Worm (Caenorhabditis elegans) whole organism, young adult: ENCODE measurements around the gene F17C11.4.

ENCODE experiments used
- B0261.1 ChIP-seq: sonication (generic microtip); optimal IDR thresholded peaks from 2 replicates; lab custom pipeline; 2016; ENCODE audit warnings: mild to moderate bottlenecking, missing genetic modification characterization, moderate library complexity, missing compliant biosample characterization
- C06A6.2 ChIP-seq: fragments of 200-800 bp; sonication (Bioruptor generic); conservative IDR thresholded peaks from 2 replicates; pipeline ENCODE4 v1.3.6; 2022; ENCODE audit warnings: missing genetic modification characterization, missing compliant biosample characterization
- F49E8.2 ChIP-seq: sonication (generic microtip); optimal IDR thresholded peaks from 3 replicates; lab custom pipeline; 2017; ENCODE audit warnings: missing genetic modification characterization, mild to moderate bottlenecking, missing compliant biosample characterization, antibody characterized with exemption, moderate library complexity; ENCODE audit not compliant: insufficient read depth
- F55B11.4 ChIP-seq: sonication (generic microtip); optimal IDR thresholded peaks from 2 replicates; lab custom pipeline; 2016; ENCODE audit warnings: missing compliant biosample characterization, missing genetic modification characterization, borderline replicate concordance; ENCODE audit not compliant: insufficient read depth
- K12H6.12 ChIP-seq: fragments of 200-800 bp; sonication (Bioruptor generic); optimal IDR thresholded peaks from 2 replicates; lab custom pipeline; 2018; ENCODE audit warnings: mild to moderate bottlenecking, missing genetic modification characterization, missing compliant biosample characterization
- Y53G8AR.9 ChIP-seq: fragments of 200-800 bp; sonication (Bioruptor generic); conservative IDR thresholded peaks from 2 replicates; pipeline ENCODE4 v1.3.6; 2022; ENCODE audit warnings: missing genetic modification reagents, missing genetic modification characterization, missing compliant biosample characterization
- attf-3 ChIP-seq: fragments of 200-800 bp; sonication (Bioruptor generic); conservative IDR thresholded peaks from 2 replicates; pipeline ENCODE4 v1.3.6; 2022; ENCODE audit warnings: missing genetic modification reagents, missing genetic modification characterization, missing compliant biosample characterization
- ceh-58 ChIP-seq: fragments of 200-800 bp; sonication (Bioruptor generic); IDR thresholded peaks from 2 replicates; pipeline ENCODE4 v1.3.6; 2022; ENCODE audit warnings: missing genetic modification characterization, missing compliant biosample characterization
- ceh-91 ChIP-seq: fragments of 200-800 bp; sonication (Bioruptor generic); IDR thresholded peaks from 2 replicates; pipeline ENCODE4 v1.3.6; 2022; ENCODE audit warnings: missing genetic modification reagents, missing genetic modification characterization, missing compliant biosample characterization
- chd-7 ChIP-seq: sonication (generic microtip); optimal IDR thresholded peaks from 2 replicates; lab custom pipeline; 2016; ENCODE audit warnings: mild to moderate bottlenecking, missing genetic modification characterization, moderate library complexity, missing compliant biosample characterization
- dox-1 ChIP-seq: fragments of 200-800 bp; sonication (Bioruptor generic); IDR thresholded peaks from 2 replicates; pipeline ENCODE4 v1.3.6; 2022; ENCODE audit warnings: missing genetic modification reagents, missing genetic modification characterization, missing compliant biosample characterization
- dpl-1 ChIP-seq: fragments of 150-350 bp; optimal IDR thresholded peaks from 2 replicates; lab custom pipeline; 2014; ENCODE audit warnings: missing biosample characterization, missing genetic modification reagents, missing genetic modification characterization
- egl-18 ChIP-seq: fragments of 200-800 bp; sonication (Bioruptor generic); IDR thresholded peaks from 2 replicates; pipeline ENCODE4 v1.3.6; 2022; ENCODE audit warnings: missing genetic modification reagents, missing genetic modification characterization, missing compliant biosample characterization
- ekl-4 ChIP-seq: fragments of 200-800 bp; sonication (Bioruptor generic); IDR thresholded peaks from 2 replicates; pipeline ENCODE4 v1.3.6; 2022; ENCODE audit warnings: missing genetic modification reagents, missing genetic modification characterization, missing compliant biosample characterization
- gei-17 ChIP-seq: fragments of 200-800 bp; sonication (Bioruptor generic); optimal IDR thresholded peaks from 2 replicates; lab custom pipeline; 2018; ENCODE audit warnings: mild to moderate bottlenecking, missing genetic modification characterization, missing compliant biosample characterization
- hlh-26 ChIP-seq: fragments of 200-800 bp; sonication (Bioruptor generic); conservative IDR thresholded peaks from 2 replicates; pipeline ENCODE4 v1.3.6; 2022; ENCODE audit warnings: missing genetic modification reagents, missing genetic modification characterization, missing compliant biosample characterization
- hmg-1.2 ChIP-seq: fragments of 200-800 bp; sonication (Bioruptor generic); IDR thresholded peaks from 2 replicates; pipeline ENCODE4 v1.3.6; 2022; ENCODE audit warnings: missing genetic modification reagents, missing genetic modification characterization, missing compliant biosample characterization
- hrde-1 ChIP-seq: sonication (generic microtip); optimal IDR thresholded peaks from 2 replicates; lab custom pipeline; 2016; ENCODE audit warnings: missing genetic modification characterization, mild to moderate bottlenecking, missing compliant biosample characterization, moderate library complexity, missing genotype, missing genetic modification reagents, borderline replicate concordance
- hsf-1 ChIP-seq: fragments of 200-800 bp; sonication (Bioruptor generic); IDR thresholded peaks from 2 replicates; pipeline ENCODE4 v1.3.6; 2022; ENCODE audit warnings: missing genetic modification reagents, missing genetic modification characterization, missing compliant biosample characterization
- lag-1 ChIP-seq: fragments of 200-800 bp; sonication (Bioruptor generic); IDR thresholded peaks from 2 replicates; pipeline ENCODE4 v1.3.6; 2022; ENCODE audit warnings: missing genetic modification reagents, missing genetic modification characterization, missing compliant biosample characterization
- lin-26 ChIP-seq: fragments of 200-800 bp; sonication (Bioruptor generic); IDR thresholded peaks from 2 replicates; pipeline ENCODE4 v1.3.6; 2022; ENCODE audit warnings: missing genetic modification reagents, missing genetic modification characterization, missing compliant biosample characterization
- lin-40 ChIP-seq: sonication (generic microtip); optimal IDR thresholded peaks from 2 replicates; lab custom pipeline; 2016; ENCODE audit warnings: missing genetic modification characterization, mild to moderate bottlenecking, missing compliant biosample characterization, missing genotype, missing genetic modification reagents
- lin-54 ChIP-seq: fragments of 200-800 bp; sonication (Bioruptor generic); optimal IDR thresholded peaks from 2 replicates; lab custom pipeline; 2018; ENCODE audit warnings: mild to moderate bottlenecking, missing genetic modification characterization, missing compliant biosample characterization
- lsy-27 ChIP-seq: sonication (generic microtip); optimal IDR thresholded peaks from 2 replicates; lab custom pipeline; 2017; ENCODE audit warnings: missing genetic modification characterization, mild to moderate bottlenecking, missing compliant biosample characterization, antibody characterized with exemption, missing genotype, borderline replicate concordance; ENCODE audit not compliant: insufficient read depth
- madf-3 ChIP-seq: fragments of 200-800 bp; sonication (Bioruptor generic); IDR thresholded peaks from 2 replicates; pipeline ENCODE4 v1.3.6; 2022; ENCODE audit warnings: missing genetic modification reagents, missing genetic modification characterization, missing compliant biosample characterization
- madf-6 ChIP-seq: fragments of 200-800 bp; sonication (Bioruptor generic); IDR thresholded peaks from 2 replicates; pipeline ENCODE4 v1.3.6; 2022; ENCODE audit warnings: missing genetic modification reagents, missing genetic modification characterization, missing compliant biosample characterization
- nfyb-1 ChIP-seq: fragments of 200-800 bp; sonication (Bioruptor generic); IDR thresholded peaks from 2 replicates; pipeline ENCODE4 v1.3.6; 2022; ENCODE audit warnings: missing genetic modification reagents, missing genetic modification characterization, missing compliant biosample characterization
- nhr-80 ChIP-seq: sonication (generic microtip); optimal IDR thresholded peaks from 2 replicates; lab custom pipeline; 2016; ENCODE audit warnings: missing genetic modification characterization, missing compliant biosample characterization
- sdz-38 ChIP-seq: sonication (generic microtip); optimal IDR thresholded peaks from 2 replicates; lab custom pipeline; 2016; ENCODE audit warnings: missing genotype, missing genetic modification characterization, missing compliant biosample characterization
- snpc-3.4 ChIP-seq: sonication (generic microtip); optimal IDR thresholded peaks from 2 replicates; lab custom pipeline; 2017; ENCODE audit warnings: missing genetic modification characterization, mild to moderate bottlenecking, missing compliant biosample characterization, antibody characterized with exemption, moderate library complexity, missing genotype, missing genetic modification reagents
- snpc-4 ChIP-seq, 5 experiments: fragments of 150-350 bp in 1 of 5; sonication (generic microtip) in 4 of 5; optimal IDR thresholded peaks; 2 replicates each; lab custom pipeline; 2014 to 2018; ENCODE audit warnings: missing genetic modification characterization in 5 of 5, missing biosample characterization in 3 of 5, antibody characterized with exemption in 2 of 5, mild to moderate bottlenecking in 2 of 5, missing compliant biosample characterization in 2 of 5, missing genotype in 2 of 5, moderate library complexity in 2 of 5, missing genetic modification reagents in 1 of 5
- sptf-2 ChIP-seq: fragments of 200-800 bp; sonication (Bioruptor generic); optimal IDR thresholded peaks from 2 replicates; lab custom pipeline; 2018; ENCODE audit warnings: mild to moderate bottlenecking, missing genetic modification characterization, missing compliant biosample characterization
- xnd-1 ChIP-seq: sonication (generic microtip); optimal IDR thresholded peaks from 2 replicates; lab custom pipeline; 2016; ENCODE audit warnings: missing genotype, missing genetic modification reagents, missing genetic modification characterization, missing compliant biosample characterization
- zfh-2 ChIP-seq: fragments of 200-800 bp; sonication (Bioruptor generic); conservative IDR thresholded peaks from 2 replicates; pipeline ENCODE4 v1.3.6; 2022; ENCODE audit warnings: missing genetic modification reagents, missing genetic modification characterization, missing compliant biosample characterization
- ztf-3 ChIP-seq: fragments of 200-800 bp; sonication (Bioruptor generic); optimal IDR thresholded peaks from 2 replicates; lab custom pipeline; 2018; ENCODE audit warnings: mild to moderate bottlenecking, missing genetic modification characterization, missing compliant biosample characterization

F17C11.4 gene

ce11 chrV:10918373-10918772 is 33.3 kb upstream of the F17C11.4 start, which contains the start of gene F58B4.2:
F58B4.2 (minus strand) TSS chrV:10918473.
- TF ChIP-seq ceh-58 (GFP tag; lab: Robert Waterston, UW) = no peak
- TF ChIP-seq hsf-1 (GFP tag; lab: Robert Waterston, UW) = no peak
- TF ChIP-seq hlh-26 (GFP tag; lab: Robert Waterston, UW) = no peak
- TF ChIP-seq xnd-1 = no peak
- TF ChIP-seq Y53G8AR.9 = no peak
- no peak for TF ChIP-seq ceh-91 (GFP tag; lab: Robert Waterston, UW)
- TF ChIP-seq dox-1 (GFP tag; lab: Robert Waterston, UW) = no peak
- TF ChIP-seq C06A6.2 (GFP tag; lab: Robert Waterston, UW) = no peak
- TF ChIP-seq lag-1 (GFP tag; lab: Robert Waterston, UW) = no peak
- TF ChIP-seq sptf-2 (GFP tag; lab: Kevin White, UChicago) = no peak
- no peak for TF ChIP-seq lin-54 (GFP tag; lab: Kevin White, UChicago)

ce11 chrV:10921747-10922146 is 29.9 kb upstream of the F17C11.4 start, which contains the start of gene nas-31:
nas-31 (minus strand) TSS chrV:10921847.
- TF ChIP-seq ztf-3 (GFP tag; lab: Kevin White, UChicago) (no peak), K12H6.12 (tag; lab: Kevin White, UChicago) (no peak), nfyb-1 (no peak), snpc-3.4 (tag; lab: Kevin White, UChicago) (no peak), egl-18 (GFP tag; lab: Robert Waterston, UW) (no peak), snpc-4 (GFP tag; optimal IDR thresholded peaks at IDR 0.05; lab: Kevin White, UChicago) (no peak), snpc-4 (tag; optimal IDR thresholded peaks at IDR 0.05; lab: Kevin White, UChicago) (no peak), B0261.1 (tag; lab: Kevin White, UChicago) (no peak), madf-6 (no peak), nhr-80 (no peak), gei-17 (GFP tag; lab: Kevin White, UChicago) (no peak), dpl-1 (GFP tag; lab: Kevin White, UChicago) (no peak), zfh-2 (no peak), ceh-91 (GFP tag; lab: Robert Waterston, UW) (no peak), chd-7 (tag; lab: Kevin White, UChicago) (no peak), madf-3 (GFP tag; lab: Robert Waterston, UW) (no peak), F55B11.4 (tag; lab: Kevin White, UChicago) (no peak)

- TF ChIP-seq sdz-38 (tag; lab: Kevin White, UChicago) = no peak
- no peak for TF ChIP-seq lsy-27 (tag; lab: Kevin White, UChicago)
- TF ChIP-seq zfh-2 = no peak
Measured at ce11 chrV:10923229-10923628, 28.4 kb upstream of the F17C11.4 start, which contains the start of gene F58B4.7. F58B4.7 (minus strand) TSS chrV:10923329.

- TF ChIP-seq xnd-1 (no peak), ekl-4 (GFP tag; lab: Robert Waterston, UW) (no peak), F49E8.2 (no peak), lin-26 (no peak), madf-6 (no peak), attf-3 (no peak), hmg-1.2 (GFP tag; lab: Robert Waterston, UW) (no peak), lin-40 (tag; lab: Kevin White, UChicago) (no peak), hrde-1 (tag; lab: Kevin White, UChicago) (no peak)
- TF ChIP-seq, all 124 proteins: peak for 0
Measured at ce11 chrV:10924731-10925130, 26.9 kb upstream of the F17C11.4 start, which contains the start of gene F58B4.6. F58B4.6 (plus strand) TSS chrV:10925031.
